Worm (Caenorhabditis elegans) whole organism, midembryonic: ENCODE measurements around the gene C48B4.9.

Experiments
- T22C8.4 ChIP-seq: fragments of 200-800 bp; sonication (Bioruptor generic); IDR thresholded peaks from 2 replicates; pipeline ENCODE4 v1.3.6; 2022; ENCODE audit warnings: missing genetic modification characterization, missing compliant biosample characterization
- cog-1 ChIP-seq: sonication (generic microtip); optimal IDR thresholded peaks from 2 replicates; lab custom pipeline; 2016; ENCODE audit warnings: missing genetic modification characterization, missing compliant biosample characterization
- klf-2 ChIP-seq: fragments of 200-800 bp; sonication (Bioruptor generic); conservative IDR thresholded peaks from 2 replicates; pipeline ENCODE4 v1.3.6; 2022; ENCODE audit warnings: missing genetic modification reagents, missing genetic modification characterization, missing compliant biosample characterization

ce11 chrIII:9580039-9580891, 17.1 kb upstream of the C48B4.9 start, which contains the start of gene ced-7:
- no peak for TF ChIP-seq T22C8.4 (GFP tag; lab: Robert Waterston, UW)
- no peak for TF ChIP-seq cog-1
- no peak for TF ChIP-seq klf-2 (GFP tag; lab: Robert Waterston, UW)
